Worm (Caenorhabditis elegans) whole organism, L3 larva: ENCODE measurements around the gene dsb-2.
A peak's percentile ranks its signal among the peaks of the same experiment; 100 is the strongest.

Experiments
- ZK546.5 ChIP-seq: sonication (generic microtip); optimal IDR thresholded peaks from 2 replicates; lab custom pipeline; 2017; ENCODE audit warnings: missing biosample characterization, missing genetic modification characterization
- ama-1 ChIP-seq: fragments of 150-350 bp; optimal IDR thresholded peaks from 2 replicates; lab custom pipeline; 2018
- ceh-16 ChIP-seq: sonication (generic microtip); optimal IDR thresholded peaks from 2 replicates; lab custom pipeline; 2017; ENCODE audit warnings: missing biosample characterization, missing genetic modification characterization
- ceh-28 ChIP-seq: fragments of 150-350 bp; optimal IDR thresholded peaks from 2 replicates; lab custom pipeline; 2014; ENCODE audit warnings: missing biosample characterization, missing genetic modification reagents, missing genetic modification characterization
- daf-12 ChIP-seq: fragments of 150-350 bp; optimal IDR thresholded peaks from 2 replicates; lab custom pipeline; 2014; ENCODE audit warnings: missing biosample characterization, missing genetic modification reagents, missing genetic modification characterization
- egl-27 ChIP-seq: sonication (generic microtip); optimal IDR thresholded peaks from 4 replicates; lab custom pipeline; 2017; ENCODE audit warnings: missing biosample characterization, missing genetic modification reagents, missing genetic modification characterization
- elt-2 ChIP-seq: sonication (generic microtip); optimal IDR thresholded peaks from 2 replicates; lab custom pipeline; 2016; ENCODE audit warnings: missing genetic modification reagents, mild to moderate bottlenecking, missing genetic modification characterization, missing compliant biosample characterization
- elt-3 ChIP-seq, 3 experiments: fragments of 150-350 bp in 1 of 3; sonication (generic microtip) in 2 of 3; optimal IDR thresholded peaks; 2 replicates in 2 of 3; 4 replicates in 1 of 3; lab custom pipeline; 2014 to 2017; ENCODE audit warnings: missing biosample characterization in 3 of 3, missing genetic modification characterization in 3 of 3
- eor-1 ChIP-seq, 2 experiments: fragments of 150-350 bp; optimal IDR thresholded peaks; 2 replicates each; lab custom pipeline; 2014 to 2018; ENCODE audit warnings: missing biosample characterization in 2 of 2, missing genetic modification characterization in 2 of 2
- fkh-10 ChIP-seq: sonication (generic microtip); optimal IDR thresholded peaks from 2 replicates; lab custom pipeline; 2017; ENCODE audit warnings: missing biosample characterization, missing genetic modification reagents, missing genetic modification characterization
- fkh-2 ChIP-seq: fragments of 150-350 bp; optimal IDR thresholded peaks from 2 replicates; lab custom pipeline; 2014; ENCODE audit warnings: missing biosample characterization, missing genetic modification reagents, missing genetic modification characterization
- fos-1 ChIP-seq: fragments of 150-350 bp; optimal IDR thresholded peaks from 2 replicates; lab custom pipeline; 2014; ENCODE audit warnings: missing biosample characterization, missing genetic modification characterization
- hmg-11 ChIP-seq: sonication (generic microtip); optimal IDR thresholded peaks from 2 replicates; lab custom pipeline; 2016; ENCODE audit warnings: missing genetic modification characterization, missing compliant biosample characterization
- lin-15B ChIP-seq: fragments of 150-350 bp; optimal IDR thresholded peaks from 2 replicates; lab custom pipeline; 2014; ENCODE audit warnings: missing biosample characterization, missing genetic modification characterization
- lin-39 ChIP-seq: fragments of 150-350 bp; optimal IDR thresholded peaks from 2 replicates; lab custom pipeline; 2018; ENCODE audit warnings: missing biosample characterization, missing genetic modification reagents, missing genetic modification characterization
- lsy-12 ChIP-seq: sonication (generic microtip); optimal IDR thresholded peaks from 2 replicates; lab custom pipeline; 2016; ENCODE audit warnings: mild to moderate bottlenecking, missing genetic modification characterization, missing compliant biosample characterization
- mml-1 ChIP-seq: fragments of 150-350 bp; sonication (generic microtip); optimal IDR thresholded peaks from 3 replicates; lab custom pipeline; 2014; ENCODE audit warnings: missing biosample characterization, missing genetic modification characterization
- nfya-1 ChIP-seq: sonication (generic microtip); optimal IDR thresholded peaks from 2 replicates; lab custom pipeline; 2017; ENCODE audit warnings: missing genetic modification characterization, mild to moderate bottlenecking, missing compliant biosample characterization, antibody characterized with exemption, moderate library complexity; ENCODE audit not compliant: insufficient read depth
- nhr-12 ChIP-seq: fragments of 150-350 bp; optimal IDR thresholded peaks from 2 replicates; lab custom pipeline; 2014; ENCODE audit warnings: missing biosample characterization, missing genetic modification characterization
- nhr-23 ChIP-seq: fragments of 150-350 bp; optimal IDR thresholded peaks from 2 replicates; lab custom pipeline; 2014; ENCODE audit warnings: missing biosample characterization, missing genetic modification reagents, missing genetic modification characterization
- nhr-237 ChIP-seq: fragments of 150-350 bp; optimal IDR thresholded peaks from 2 replicates; lab custom pipeline; 2014; ENCODE audit warnings: missing biosample characterization, missing genetic modification characterization
- nhr-25 ChIP-seq: sonication (generic microtip); optimal IDR thresholded peaks from 2 replicates; lab custom pipeline; 2017; ENCODE audit warnings: missing biosample characterization, missing genetic modification characterization
- nhr-28 ChIP-seq: fragments of 150-350 bp; optimal IDR thresholded peaks from 2 replicates; lab custom pipeline; 2014; ENCODE audit warnings: missing biosample characterization, missing genetic modification characterization
- nhr-43 ChIP-seq: sonication (generic microtip); optimal IDR thresholded peaks from 2 replicates; lab custom pipeline; 2016; ENCODE audit warnings: mild to moderate bottlenecking, missing genetic modification characterization, missing compliant biosample characterization; ENCODE audit not compliant: poor library complexity, severe bottlenecking
- nhr-76 ChIP-seq: fragments of 150-350 bp; sonication (generic microtip); optimal IDR thresholded peaks from 5 replicates; lab custom pipeline; 2014; ENCODE audit warnings: missing biosample characterization, missing genetic modification characterization
- pha-4 ChIP-seq: fragments of 150-350 bp; optimal IDR thresholded peaks from 2 replicates; lab custom pipeline; 2014; ENCODE audit warnings: missing biosample characterization, missing genetic modification reagents, missing genetic modification characterization
- sea-2 ChIP-seq: fragments of 150-350 bp; sonication (generic microtip); optimal IDR thresholded peaks from 4 replicates; lab custom pipeline; 2014; ENCODE audit warnings: missing biosample characterization, missing genetic modification reagents, missing genetic modification characterization
- snpc-4 ChIP-seq: fragments of 150-350 bp; optimal IDR thresholded peaks from 2 replicates; lab custom pipeline; 2014; ENCODE audit warnings: missing biosample characterization, missing genetic modification characterization
- tbx-2 ChIP-seq: sonication (generic microtip); optimal IDR thresholded peaks from 2 replicates; lab custom pipeline; 2016; ENCODE audit warnings: mild to moderate bottlenecking, missing genetic modification characterization, missing compliant biosample characterization
- unc-62 ChIP-seq: fragments of 150-350 bp; sonication (generic microtip); optimal IDR thresholded peaks from 4 replicates; lab custom pipeline; 2014; ENCODE audit warnings: missing biosample characterization, missing genetic modification reagents, missing genetic modification characterization
- ztf-11 ChIP-seq: fragments of 150-350 bp; optimal IDR thresholded peaks from 2 replicates; lab custom pipeline; 2014; ENCODE audit warnings: missing biosample characterization, missing genetic modification characterization
- ztf-4 ChIP-seq: fragments of 150-350 bp; optimal IDR thresholded peaks from 2 replicates; lab custom pipeline; 2014; ENCODE audit warnings: missing biosample characterization, missing genetic modification characterization

The dsb-2 gene

DNA sequence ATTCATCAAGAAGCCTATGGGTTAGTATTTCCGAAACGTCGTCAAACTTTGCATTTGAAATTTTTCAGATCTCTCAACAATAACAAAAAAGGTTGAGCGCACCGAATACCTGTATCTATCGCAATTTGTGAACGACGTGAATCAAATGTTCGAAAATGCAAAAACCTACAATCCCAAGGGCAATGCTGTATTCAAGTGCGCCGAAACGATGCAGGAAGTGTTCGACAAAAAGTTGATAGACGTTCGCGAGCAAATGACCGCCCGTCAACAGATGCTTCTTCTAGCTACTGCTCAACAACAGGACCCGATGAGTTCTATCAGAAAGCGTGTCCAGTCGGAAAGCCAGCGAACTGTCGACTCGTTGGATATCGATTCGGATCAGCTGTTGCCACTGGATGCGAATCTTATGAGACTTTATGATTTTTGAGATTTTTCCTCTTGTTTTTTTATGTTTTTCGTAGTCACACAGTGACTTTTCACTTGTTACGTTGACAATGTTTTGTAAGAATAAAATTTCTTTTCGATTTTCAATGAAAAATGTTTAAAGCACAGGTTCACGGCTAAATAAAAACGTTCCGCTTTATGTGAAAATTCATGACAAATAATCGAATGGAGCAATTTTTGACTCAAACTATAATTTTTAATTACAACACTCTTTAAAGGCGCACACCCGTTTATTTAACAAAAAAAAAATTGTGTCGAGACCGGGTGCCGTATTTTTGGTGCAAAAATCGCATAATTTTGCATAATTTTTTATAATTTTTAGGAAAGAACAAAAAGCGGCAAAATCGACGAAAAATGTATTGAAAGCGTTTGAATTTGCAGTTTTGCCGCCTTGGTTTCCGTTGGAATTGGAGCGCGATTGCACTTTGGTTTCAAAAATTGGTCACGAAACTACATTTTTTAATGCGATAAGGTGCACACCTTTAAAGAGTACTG is 3.3 kb upstream of the dsb-2 start:
- peak; percentile 37 for TF ChIP-seq pha-4 (tag; lab: Kevin White, UChicago)
- TF ChIP-seq egl-27 (tag; lab: Kevin White, UChicago): no peak
- TF ChIP-seq nhr-12 (tag; lab: Kevin White, UChicago): no peak
- TF ChIP-seq unc-62 (GFP tag; lab: Kevin White, UChicago): no peak
- peak in 1 of 3 experiments; percentile 62 for TF ChIP-seq elt-3 (tag; optimal IDR thresholded peaks at IDR 0.05; lab: Kevin White, UChicago)
- TF ChIP-seq snpc-4 (tag; lab: Kevin White, UChicago): peak; percentile 22
- TF ChIP-seq nhr-43 (tag; lab: Kevin White, UChicago): peak; percentile 77
- TF ChIP-seq nfya-1 (tag; lab: Kevin White, UChicago): peak; percentile 62
- peak; percentile 34 for TF ChIP-seq nhr-28 (tag; lab: Kevin White, UChicago)
- peak; percentile 60 for TF ChIP-seq ceh-16 (tag; lab: Kevin White, UChicago)
- no peak for TF ChIP-seq ztf-11
- TF ChIP-seq tbx-2 (tag; lab: Kevin White, UChicago): peak; percentile 85
- peak; percentile 10 for TF ChIP-seq fos-1
- TF ChIP-seq eor-1 (tag; optimal IDR thresholded peaks at IDR 0.05; lab: Kevin White, UChicago): no peak
- peak; percentile 89 for TF ChIP-seq ztf-4
- TF ChIP-seq ama-1 (lab: Kevin White, UChicago): peak; percentile 98
- TF ChIP-seq fkh-2 (tag; lab: Kevin White, UChicago): no peak
- TF ChIP-seq nhr-23 (tag; lab: Kevin White, UChicago): peak; percentile 88
- TF ChIP-seq nhr-25 (tag; lab: Kevin White, UChicago): peak; percentile 89
- TF ChIP-seq hmg-11 (tag; lab: Kevin White, UChicago): no peak
- TF ChIP-seq, all 47 proteins: peak for 13

ce11 chrII:14408312-14408711 is 2.6 kb upstream of the dsb-2 start, which contains the start of gene F26H11.4:
F26H11.4 (plus strand) TSS chrII:14408612.
- no peak for TF ChIP-seq egl-27 (tag; lab: Kevin White, UChicago)
- TF ChIP-seq ceh-28 (tag; lab: Kevin White, UChicago): no peak
- TF ChIP-seq hmg-11 (tag; lab: Kevin White, UChicago): no peak
- no peak for TF ChIP-seq eor-1 (tag; optimal IDR thresholded peaks at IDR 0.05; lab: Kevin White, UChicago)
- no peak for TF ChIP-seq lin-39
- TF ChIP-seq fos-1: no peak
- TF ChIP-seq fkh-2 (tag; lab: Kevin White, UChicago): no peak
- TF ChIP-seq ztf-11: no peak

DNA sequence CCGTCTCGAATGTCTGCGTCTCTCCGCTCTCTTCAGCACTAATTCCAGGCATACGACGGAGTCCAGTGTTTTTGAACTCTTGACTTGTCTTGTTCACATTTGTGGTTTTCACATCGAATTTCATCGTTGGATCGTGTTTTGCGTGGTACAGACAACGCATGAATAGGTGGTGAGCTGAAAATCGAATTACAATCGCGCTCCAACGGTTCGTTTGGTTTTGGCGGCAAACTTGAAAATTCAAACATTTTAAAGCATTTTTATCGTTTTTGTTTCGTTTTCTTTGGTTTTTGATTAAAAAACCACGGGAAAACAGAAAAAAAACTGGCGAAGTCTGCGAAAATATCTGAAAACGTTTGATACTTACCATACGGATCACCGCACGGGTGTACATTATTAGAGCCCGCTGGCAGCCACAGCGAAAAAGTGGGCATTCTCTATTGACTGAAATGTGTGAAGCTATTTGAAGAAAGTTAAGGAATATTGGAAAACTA is 2.2 kb downstream of the dsb-2 start, which contains the start of gene exl-1:
TSS of gene exl-1 (minus strand) at position 441 of the 491 bp plus-strand sequence.
- TF ChIP-seq lin-15B (tag; lab: Kevin White, UChicago) (no peak), mml-1 (no peak), nhr-237 (no peak), nhr-23 (tag; lab: Kevin White, UChicago) (no peak), nhr-43 (tag; lab: Kevin White, UChicago) (no peak), nhr-76 (tag; lab: Kevin White, UChicago) (no peak), fos-1 (no peak), ama-1 (lab: Kevin White, UChicago) (no peak), snpc-4 (tag; lab: Kevin White, UChicago) (no peak), lin-39 (no peak), fkh-10 (GFP tag; lab: Kevin White, UChicago) (no peak)
- TF ChIP-seq, all 47 proteins: peak for 0

- TF ChIP-seq nhr-25 (tag; lab: Kevin White, UChicago) (no peak), ZK546.5 (tag; lab: Kevin White, UChicago) (no peak), ceh-16 (tag; lab: Kevin White, UChicago) (no peak), elt-2 (tag; lab: Kevin White, UChicago) (no peak), lin-15B (tag; lab: Kevin White, UChicago) (no peak), lsy-12 (tag; lab: Kevin White, UChicago) (no peak), sea-2 (GFP tag; lab: Kevin White, UChicago) (no peak), daf-12 (tag; lab: Kevin White, UChicago) (no peak)
These were observed 2.8 kb downstream of the dsb-2 start for ce11 chrII:14413709-14414108.
